Worm (Caenorhabditis elegans) whole organism, young adult: ENCODE data around the gene Y39G8B.13.
"Not testable (repeated sequence)": the region's sequence is repeated elsewhere in the genome, so short reads cannot be mapped to it uniquely, and the experiment has no call there.

Experiments
- D2030.7 ChIP-seq: fragments of 200-800 bp; sonication (Bioruptor generic); IDR thresholded peaks from 2 replicates; pipeline ENCODE4 v1.3.6; 2022; ENCODE audit warnings: missing genetic modification reagents, missing genetic modification characterization, missing compliant biosample characterization
- F57C9.4 ChIP-seq: sonication (generic microtip); optimal IDR thresholded peaks from 2 replicates; lab custom pipeline; 2017; ENCODE audit warnings: mild to moderate bottlenecking, missing genetic modification characterization, missing compliant biosample characterization
- Y53F4B.3 ChIP-seq: fragments of 200-800 bp; sonication (Bioruptor generic); IDR thresholded peaks from 2 replicates; pipeline ENCODE4 v1.3.6; 2022; ENCODE audit warnings: missing genetic modification reagents, missing genetic modification characterization, missing compliant biosample characterization
- Y79H2A.3 ChIP-seq: fragments of 200-800 bp; sonication (Bioruptor generic); conservative IDR thresholded peaks from 2 replicates; pipeline ENCODE4 v1.3.6; 2022; ENCODE audit warnings: missing genetic modification reagents, missing genetic modification characterization, missing compliant biosample characterization
- akir-1 ChIP-seq: fragments of 200-800 bp; sonication (Bioruptor generic); optimal IDR thresholded peaks from 2 replicates; lab custom pipeline; 2018; ENCODE audit warnings: mild to moderate bottlenecking, missing genetic modification characterization, moderate library complexity, missing compliant biosample characterization
- attf-3 ChIP-seq: fragments of 200-800 bp; sonication (Bioruptor generic); conservative IDR thresholded peaks from 2 replicates; pipeline ENCODE4 v1.3.6; 2022; ENCODE audit warnings: missing genetic modification reagents, missing genetic modification characterization, missing compliant biosample characterization
- ccch-3 ChIP-seq: fragments of 200-800 bp; sonication (Bioruptor generic); optimal IDR thresholded peaks from 2 replicates; lab custom pipeline; 2018; ENCODE audit warnings: mild to moderate bottlenecking, missing genetic modification characterization, missing compliant biosample characterization
- cebp-2 ChIP-seq: fragments of 200-800 bp; sonication (Bioruptor generic); IDR thresholded peaks from 2 replicates; pipeline ENCODE4 v1.3.6; 2022; ENCODE audit warnings: missing genetic modification characterization, missing compliant biosample characterization
- ceh-79 ChIP-seq: sonication (generic microtip); optimal IDR thresholded peaks from 2 replicates; lab custom pipeline; 2017; ENCODE audit warnings: mild to moderate bottlenecking, missing genetic modification characterization, missing compliant biosample characterization
- ceh-91 ChIP-seq: fragments of 200-800 bp; sonication (Bioruptor generic); IDR thresholded peaks from 2 replicates; pipeline ENCODE4 v1.3.6; 2022; ENCODE audit warnings: missing genetic modification reagents, missing genetic modification characterization, missing compliant biosample characterization
- dpl-1 ChIP-seq: fragments of 150-350 bp; optimal IDR thresholded peaks from 2 replicates; lab custom pipeline; 2014; ENCODE audit warnings: missing biosample characterization, missing genetic modification reagents, missing genetic modification characterization
- egl-18 ChIP-seq: fragments of 200-800 bp; sonication (Bioruptor generic); IDR thresholded peaks from 2 replicates; pipeline ENCODE4 v1.3.6; 2022; ENCODE audit warnings: missing genetic modification reagents, missing genetic modification characterization, missing compliant biosample characterization
- ets-4 ChIP-seq: fragments of 200-800 bp; sonication (Bioruptor generic); optimal IDR thresholded peaks from 2 replicates; lab custom pipeline; 2018; ENCODE audit warnings: mild to moderate bottlenecking, missing genetic modification characterization, missing compliant biosample characterization
- fkh-3 ChIP-seq: sonication (generic microtip); optimal IDR thresholded peaks from 2 replicates; lab custom pipeline; 2016; ENCODE audit warnings: mild to moderate bottlenecking, missing genetic modification characterization, missing compliant biosample characterization
- let-607 ChIP-seq, 2 experiments: fragments of 200-800 bp in 1 of 2; sonication (Bioruptor generic) in 1 of 2; sonication (generic microtip) in 1 of 2; optimal IDR thresholded peaks; 2 replicates each; lab custom pipeline; 2016 to 2018; ENCODE audit warnings: mild to moderate bottlenecking in 2 of 2, missing compliant biosample characterization in 2 of 2, missing genetic modification characterization in 2 of 2, moderate library complexity in 2 of 2, missing genotype in 1 of 2
- lin-26 ChIP-seq: fragments of 200-800 bp; sonication (Bioruptor generic); IDR thresholded peaks from 2 replicates; pipeline ENCODE4 v1.3.6; 2022; ENCODE audit warnings: missing genetic modification reagents, missing genetic modification characterization, missing compliant biosample characterization
- lin-35 ChIP-seq, 3 experiments: fragments of 150-350 bp in 2 of 3; sonication (generic microtip) in 1 of 3; optimal IDR thresholded peaks; 2 replicates each; lab custom pipeline; 2014 to 2018; ENCODE audit warnings: missing biosample characterization in 3 of 3, missing genetic modification characterization in 3 of 3, missing genetic modification reagents in 3 of 3
- lin-40 ChIP-seq: sonication (generic microtip); optimal IDR thresholded peaks from 2 replicates; lab custom pipeline; 2016; ENCODE audit warnings: missing genetic modification characterization, mild to moderate bottlenecking, missing compliant biosample characterization, missing genotype, missing genetic modification reagents
- lsy-27 ChIP-seq: sonication (generic microtip); optimal IDR thresholded peaks from 2 replicates; lab custom pipeline; 2017; ENCODE audit warnings: missing genetic modification characterization, mild to moderate bottlenecking, missing compliant biosample characterization, antibody characterized with exemption, missing genotype, borderline replicate concordance; ENCODE audit not compliant: insufficient read depth
- madf-10 ChIP-seq: sonication (generic microtip); optimal IDR thresholded peaks from 2 replicates; lab custom pipeline; 2016; ENCODE audit warnings: mild to moderate bottlenecking, missing genetic modification characterization, missing compliant biosample characterization
- mcd-1 ChIP-seq: fragments of 200-800 bp; sonication (Bioruptor generic); IDR thresholded peaks from 2 replicates; pipeline ENCODE4 v1.3.6; 2022; ENCODE audit warnings: missing genetic modification reagents, missing genetic modification characterization, missing compliant biosample characterization
- mel-28 ChIP-seq: sonication (generic microtip); optimal IDR thresholded peaks from 2 replicates; lab custom pipeline; 2016; ENCODE audit warnings: borderline replicate concordance, mild to moderate bottlenecking, missing genetic modification characterization, missing compliant biosample characterization
- nhr-27 ChIP-seq: fragments of 200-800 bp; sonication (Bioruptor generic); optimal IDR thresholded peaks from 2 replicates; lab custom pipeline; 2018; ENCODE audit warnings: mild to moderate bottlenecking, missing genetic modification characterization, moderate library complexity, missing compliant biosample characterization
- nhr-80 ChIP-seq: sonication (generic microtip); optimal IDR thresholded peaks from 2 replicates; lab custom pipeline; 2016; ENCODE audit warnings: missing genetic modification characterization, missing compliant biosample characterization
- rpc-1 ChIP-seq, 2 experiments: fragments of 150-350 bp in 1 of 2; sonication (generic microtip) in 1 of 2; optimal IDR thresholded peaks; 2 replicates each; lab custom pipeline; 2014 to 2018; ENCODE audit warnings: missing biosample characterization in 1 of 2, missing genetic modification characterization in 1 of 2, missing genetic modification reagents in 1 of 2, missing genotype in 1 of 2
- sea-2 ChIP-seq: fragments of 200-800 bp; sonication (Bioruptor generic); IDR thresholded peaks from 2 replicates; pipeline ENCODE4 v1.3.6; 2022; ENCODE audit warnings: missing genetic modification characterization, missing compliant biosample characterization
- snpc-1.1 ChIP-seq: sonication (generic microtip); optimal IDR thresholded peaks from 2 replicates; lab custom pipeline; 2017; ENCODE audit warnings: missing genetic modification characterization, mild to moderate bottlenecking, missing compliant biosample characterization, antibody characterized with exemption, moderate library complexity, missing genotype, missing genetic modification reagents; ENCODE audit not compliant: insufficient read depth
- snpc-4 ChIP-seq, 5 experiments: fragments of 150-350 bp in 1 of 5; sonication (generic microtip) in 4 of 5; optimal IDR thresholded peaks; 2 replicates each; lab custom pipeline; 2014 to 2018; ENCODE audit warnings: missing genetic modification characterization in 5 of 5, missing biosample characterization in 3 of 5, antibody characterized with exemption in 2 of 5, mild to moderate bottlenecking in 2 of 5, missing compliant biosample characterization in 2 of 5, missing genotype in 2 of 5, moderate library complexity in 2 of 5, missing genetic modification reagents in 1 of 5
- tbp1 ChIP-seq: fragments of 200-800 bp; sonication (Bioruptor generic); optimal IDR thresholded peaks from 2 replicates; lab custom pipeline; 2018; ENCODE audit warnings: mild to moderate bottlenecking, missing genetic modification characterization, missing compliant biosample characterization
- zfh-2 ChIP-seq: fragments of 200-800 bp; sonication (Bioruptor generic); conservative IDR thresholded peaks from 2 replicates; pipeline ENCODE4 v1.3.6; 2022; ENCODE audit warnings: missing genetic modification reagents, missing genetic modification characterization, missing compliant biosample characterization
- ztf-18 ChIP-seq: sonication (generic microtip); optimal IDR thresholded peaks from 2 replicates; lab custom pipeline; 2016; ENCODE audit warnings: missing genotype, mild to moderate bottlenecking, missing genetic modification characterization, missing compliant biosample characterization

Y39G8B.13 gene

ce11 chrII:14003821-14004430, 21.1 kb upstream of the Y39G8B.13 start:
- no peak for TF ChIP-seq snpc-4 (GFP tag; optimal IDR thresholded peaks at IDR 0.05; lab: Kevin White, UChicago)
- TF ChIP-seq snpc-4 (tag; optimal IDR thresholded peaks at IDR 0.05; lab: Kevin White, UChicago): peak in 3 of 4 experiments; percentile 74 to 78 (median 76)
- no peak for TF ChIP-seq lin-40 (tag; lab: Kevin White, UChicago)

- TF ChIP-seq snpc-1.1 (no peak), cebp-2 (GFP tag; lab: Robert Waterston, UW) (no peak), lin-40 (tag; lab: Kevin White, UChicago) (no peak), attf-3 (GFP tag; lab: Robert Waterston, UW) (no peak), F57C9.4 (no peak), sea-2 (GFP tag; lab: Robert Waterston, UW) (no peak), ztf-18 (tag; lab: Kevin White, UChicago) (no peak), nhr-27 (tag; lab: Kevin White, UChicago) (no peak), ccch-3 (GFP tag; lab: Kevin White, UChicago) (no peak), lin-26 (GFP tag; lab: Robert Waterston, UW) (no peak), lin-35 (GFP tag; optimal IDR thresholded peaks at IDR 0.05; lab: Kevin White, UChicago) (no peak), egl-18 (GFP tag; lab: Robert Waterston, UW) (no peak), lsy-27 (no peak), Y79H2A.3 (GFP tag; lab: Robert Waterston, UW) (no peak), zfh-2 (no peak), fkh-3 (tag; lab: Kevin White, UChicago) (no peak), mcd-1 (no peak), Y53F4B.3 (GFP tag; lab: Robert Waterston, UW) (no peak)
These were observed 19.4 kb upstream of the Y39G8B.13 start, which contains the start of gene F01D5.5 for ce11 chrII:14002200-14002599. Gene F01D5.5 (minus strand): TSS chrII:14002300.

- TF ChIP-seq tbp1 (GFP tag; lab: Kevin White, UChicago); ceh-79 (tag; lab: Kevin White, UChicago); D2030.7: not testable (repeated sequence)
- TF ChIP-seq, all 124 proteins: peak for 0; not testable (repeated sequence) for 124
These were observed 17.2 kb upstream of the Y39G8B.13 start, which contains the start of gene F01D5.3 for ce11 chrII:14000044-14000443. Gene F01D5.3 (minus strand): TSS chrII:14000144.

- TF ChIP-seq madf-10 (tag; lab: Kevin White, UChicago): no peak
- TF ChIP-seq lin-40 (tag; lab: Kevin White, UChicago): no peak
- no peak for TF ChIP-seq mel-28 (tag; lab: Kevin White, UChicago)
- no peak for TF ChIP-seq lin-35 (GFP tag; optimal IDR thresholded peaks at IDR 0.05; lab: Kevin White, UChicago)
- no peak for TF ChIP-seq akir-1 (GFP tag; lab: Kevin White, UChicago)
- no peak for TF ChIP-seq dpl-1 (GFP tag; lab: Kevin White, UChicago)
- no peak for TF ChIP-seq let-607 (tag; optimal IDR thresholded peaks at IDR 0.05; lab: Kevin White, UChicago)
- TF ChIP-seq sea-2 (GFP tag; lab: Robert Waterston, UW): no peak
- TF ChIP-seq ceh-91 (GFP tag; lab: Robert Waterston, UW): no peak
These were observed 16.1 kb upstream of the Y39G8B.13 start, which contains the start of gene F01D5.2 for ce11 chrII:13998964-13999363. Gene F01D5.2 (minus strand): TSS chrII:13999064.

- TF ChIP-seq snpc-4 (GFP tag; optimal IDR thresholded peaks at IDR 0.05; lab: Kevin White, UChicago) (no peak), snpc-4 (tag; optimal IDR thresholded peaks at IDR 0.05; lab: Kevin White, UChicago) (peak in 2 of 4 experiments; percentile 48 to 76), nhr-80 (peak; percentile 20), rpc-1 (optimal IDR thresholded peaks at IDR 0.05; lab: Kevin White, UChicago) (no peak), rpc-1 (tag; optimal IDR thresholded peaks at IDR 0.05; lab: Kevin White, UChicago) (no peak), ets-4 (GFP tag; lab: Kevin White, UChicago) (no peak)
These were observed 15.1 kb upstream of the Y39G8B.13 start for ce11 chrII:13997989-13998388.
